Fruit fly (Drosophila melanogaster) whole organism, pupa: Measurements from ENCODE around the gene CG10252.
A peak's percentile ranks its signal among the peaks of the same experiment; 100 is the strongest.

Experiments
- EcR ChIP-seq: fragments of 200-800 bp; sonication (Bioruptor generic); optimal IDR thresholded peaks from 3 replicates; lab custom pipeline; 2019; ENCODE audit warnings: missing biosample characterization, missing genetic modification characterization, mild to moderate bottlenecking, moderate library complexity, missing genetic modification reagents
- Pif1B ChIP-seq: fragments of 200-800 bp; sonication (Bioruptor generic); optimal IDR thresholded peaks from 3 replicates; lab custom pipeline; 2016; ENCODE audit warnings: missing biosample characterization, missing genetic modification characterization
- Snoo ChIP-seq: fragments of 200-800 bp; sonication (Bioruptor generic); optimal IDR thresholded peaks from 3 replicates; lab custom pipeline; 2017; ENCODE audit warnings: missing biosample characterization, mild to moderate bottlenecking, missing genetic modification characterization, inconsistent platforms
- fd96Ca ChIP-seq: fragments of 200-800 bp; sonication (Bioruptor generic); IDR thresholded peaks from 3 replicates; pipeline ENCODE4 v1.3.6; 2022; ENCODE audit warnings: missing biosample characterization, missing genetic modification characterization

dm6 chr3R:23678349-23679193 is 17.5 kb downstream of the CG10252 start, which contains the start of gene GILT2:
- peak; percentile 72 for TF ChIP-seq fd96Ca (GFP tag; lab: Robert Waterston, UW)
- peak; percentile 87 for TF ChIP-seq Snoo (tag; lab: Kevin White, UChicago)
- no peak for TF ChIP-seq EcR (GFP tag; lab: Kevin White, UChicago)
- TF ChIP-seq Pif1B (GFP tag; lab: Kevin White, UChicago) = peak; percentile 76
